Worm (Caenorhabditis elegans): ENCODE results near the gene cox-6C.

DNA sequence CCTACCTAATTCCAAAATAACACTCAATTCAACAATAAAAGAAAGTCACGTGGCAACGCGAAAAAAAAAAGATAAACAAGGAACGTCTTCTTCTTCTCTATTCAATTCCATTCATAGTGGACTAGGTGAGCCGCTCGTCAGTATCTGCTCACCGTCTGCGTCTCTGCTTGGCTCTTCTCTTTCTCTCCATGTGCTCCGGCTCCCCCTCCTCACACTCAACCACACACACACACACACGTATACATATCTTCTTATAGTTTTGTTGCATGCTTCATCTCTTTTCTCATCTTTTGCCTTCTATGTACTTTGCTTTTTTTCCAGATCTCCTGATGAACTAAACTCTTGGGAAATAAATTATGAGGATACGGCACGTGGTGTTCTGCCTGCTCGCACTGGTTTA, 5.6 kb downstream of the cox-6C start, which contains the start of gene daf-1:
- TF ChIP-seq ceh-36 (tag; optimal IDR thresholded peaks at IDR 0.05) = no peak
- TF ChIP-seq ama-1 (optimal IDR thresholded peaks at IDR 0.05) = no peak
- TF ChIP-seq ets-7 (tag; optimal IDR thresholded peaks at IDR 0.05) = no peak
- no peak for TF ChIP-seq hnd-1 (tag; optimal IDR thresholded peaks at IDR 0.05)
- TF ChIP-seq scrt-1 (GFP tag; IDR thresholded peaks at IDR 0.05) = no peak
- no peak for TF ChIP-seq F13C5.2 (tag; optimal IDR thresholded peaks at IDR 0.05)
- TF ChIP-seq pes-1 (GFP tag; IDR thresholded peaks at IDR 0.05) = no peak
- TF ChIP-seq flt-1 (GFP tag; IDR thresholded peaks at IDR 0.05) = no peak
- no peak for TF ChIP-seq aly-1 (tag; optimal IDR thresholded peaks at IDR 0.05)
- TF ChIP-seq ceh-13 (GFP tag; optimal IDR thresholded peaks at IDR 0.05) = no peak
- TF ChIP-seq hmg-4 (GFP tag; optimal IDR thresholded peaks at IDR 0.05) = no peak
- no peak for TF ChIP-seq sea-1 (GFP tag; conservative IDR thresholded peaks at IDR 0.05)
- no peak for TF ChIP-seq hmbx-1 (tag; optimal IDR thresholded peaks at IDR 0.05)
- no peak for TF ChIP-seq tbx-37 (GFP tag; conservative IDR thresholded peaks at IDR 0.05)

Data from whole organism, early embryonic.